Fruit fly (Drosophila melanogaster) whole organism, prepupa: ENCODE measurements around the gene CG45061.

ENCODE experiments used
- CG10631 ChIP-seq: fragments of 200-800 bp; sonication (Bioruptor generic); optimal IDR thresholded peaks from 2 replicates; lab custom pipeline; 2016; ENCODE audit warnings: missing biosample characterization, missing genetic modification characterization
- CG11762 ChIP-seq: fragments of 200-800 bp; sonication (Bioruptor generic); optimal IDR thresholded peaks from 3 replicates; lab custom pipeline; 2016; ENCODE audit warnings: missing biosample characterization, missing genetic modification characterization; ENCODE audit not compliant: insufficient read depth
- CG11902 ChIP-seq: fragments of 200-800 bp; sonication (Bioruptor generic); optimal IDR thresholded peaks from 3 replicates; lab custom pipeline; 2016; ENCODE audit warnings: missing biosample characterization, missing genetic modification characterization
- CG15336 ChIP-seq: fragments of 200-800 bp; sonication (Bioruptor generic); IDR thresholded peaks from 2 replicates; pipeline ENCODE4 v1.3.6; 2022; ENCODE audit warnings: missing biosample characterization, missing genetic modification characterization
- CG16779 ChIP-seq: fragments of 200-800 bp; sonication (Bioruptor generic); optimal IDR thresholded peaks from 3 replicates; lab custom pipeline; 2017; ENCODE audit warnings: missing biosample characterization, mild to moderate bottlenecking, missing genetic modification characterization
- CG3032 ChIP-seq: fragments of 200-800 bp; optimal IDR thresholded peaks from 2 replicates; lab custom pipeline; 2019; ENCODE audit warnings: missing biosample characterization, mild to moderate bottlenecking, missing genetic modification characterization, moderate library complexity
- CG31627 ChIP-seq: fragments of 200-800 bp; sonication (Bioruptor generic); optimal IDR thresholded peaks from 3 replicates; lab custom pipeline; 2016; ENCODE audit warnings: missing biosample characterization, missing genetic modification characterization
- CG4318 ChIP-seq: fragments of 200-800 bp; sonication (Bioruptor generic); optimal IDR thresholded peaks from 3 replicates; lab custom pipeline; 2017; ENCODE audit warnings: missing biosample characterization, mild to moderate bottlenecking, missing genetic modification characterization
- CG6163 ChIP-seq: fragments of 200-800 bp; sonication (Bioruptor generic); IDR thresholded peaks from 3 replicates; pipeline ENCODE4 v1.3.6; 2022; ENCODE audit warnings: missing biosample characterization, missing genetic modification characterization
- CG6276 ChIP-seq: fragments of 200-800 bp; sonication (Bioruptor generic); optimal IDR thresholded peaks from 2 replicates; lab custom pipeline; 2017; ENCODE audit warnings: missing biosample characterization, mild to moderate bottlenecking, missing genetic modification characterization
- CG6792 ChIP-seq: fragments of 200-800 bp; sonication (Bioruptor generic); optimal IDR thresholded peaks from 3 replicates; lab custom pipeline; 2016; ENCODE audit warnings: missing biosample characterization, missing genetic modification characterization
- CG6808 ChIP-seq: fragments of 200-800 bp; sonication (Bioruptor generic); optimal IDR thresholded peaks from 3 replicates; lab custom pipeline; 2017; ENCODE audit warnings: missing biosample characterization, missing genetic modification characterization, mild to moderate bottlenecking, moderate library complexity, missing genetic modification reagents
- CG6854 ChIP-seq: fragments of 200-800 bp; sonication (Bioruptor generic); optimal IDR thresholded peaks from 2 replicates; lab custom pipeline; 2017; ENCODE audit warnings: missing biosample characterization, mild to moderate bottlenecking, missing genetic modification characterization
- CG7368 ChIP-seq: fragments of 200-800 bp; sonication (Bioruptor generic); optimal IDR thresholded peaks from 3 replicates; lab custom pipeline; 2016; ENCODE audit warnings: missing biosample characterization, missing genetic modification characterization
- CG8319 ChIP-seq: fragments of 200-800 bp; sonication (Bioruptor generic); optimal IDR thresholded peaks from 3 replicates; lab custom pipeline; 2016; ENCODE audit warnings: missing biosample characterization, missing genetic modification characterization
- CG8632 ChIP-seq: fragments of 200-800 bp; sonication (Bioruptor generic); optimal IDR thresholded peaks from 3 replicates; lab custom pipeline; 2016; ENCODE audit warnings: missing biosample characterization, missing genetic modification characterization
- Eip75B ChIP-seq: fragments of 200-800 bp; sonication (Bioruptor generic); optimal IDR thresholded peaks from 3 replicates; lab custom pipeline; 2016; ENCODE audit warnings: missing biosample characterization, missing genetic modification characterization
- Eip78C ChIP-seq: fragments of 200-800 bp; sonication (Bioruptor generic); peaks from one replicate; lab custom pipeline; 2016; ENCODE audit warnings: missing biosample characterization, missing genetic modification characterization
- Eip93F ChIP-seq: fragments of 200-800 bp; sonication (Bioruptor generic); optimal IDR thresholded peaks from 2 replicates; lab custom pipeline; 2016; ENCODE audit warnings: missing biosample characterization, mild to moderate bottlenecking, missing genetic modification characterization
- Ets21C ChIP-seq: fragments of 200-800 bp; sonication (Bioruptor generic); optimal IDR thresholded peaks from 3 replicates; lab custom pipeline; 2016; ENCODE audit warnings: missing biosample characterization, missing genetic modification characterization
- Ets96B ChIP-seq: fragments of 200-800 bp; optimal IDR thresholded peaks from 2 replicates; lab custom pipeline; 2019; ENCODE audit warnings: missing biosample characterization, mild to moderate bottlenecking, missing genetic modification characterization, moderate library complexity
- Gug ChIP-seq: fragments of 200-800 bp; sonication (Bioruptor generic); IDR thresholded peaks from 2 replicates; pipeline ENCODE4 v1.3.6; 2022; ENCODE audit warnings: missing biosample characterization, missing genetic modification characterization
- Hr4 ChIP-seq: fragments of 200-800 bp; sonication (Bioruptor generic); optimal IDR thresholded peaks from 3 replicates; lab custom pipeline; 2016; ENCODE audit warnings: missing biosample characterization, missing genetic modification characterization
- Met ChIP-seq: fragments of 200-800 bp; sonication (Bioruptor generic); optimal IDR thresholded peaks from 3 replicates; lab custom pipeline; 2016; ENCODE audit warnings: missing biosample characterization, missing genetic modification characterization
- Sox14 ChIP-seq: fragments of 200-800 bp; sonication (Bioruptor generic); optimal IDR thresholded peaks from 3 replicates; lab custom pipeline; 2016; ENCODE audit warnings: missing biosample characterization, missing genetic modification characterization
- achi ChIP-seq: fragments of 200-800 bp; sonication (Bioruptor generic); optimal IDR thresholded peaks from 3 replicates; lab custom pipeline; 2016; ENCODE audit warnings: missing biosample characterization, missing genetic modification characterization
- cyc ChIP-seq: fragments of 200-800 bp; sonication (Bioruptor generic); optimal IDR thresholded peaks from 3 replicates; lab custom pipeline; 2016; ENCODE audit warnings: missing biosample characterization, missing genetic modification characterization
- dac ChIP-seq: fragments of 200-800 bp; sonication (Bioruptor generic); optimal IDR thresholded peaks from 2 replicates; lab custom pipeline; 2017; ENCODE audit warnings: missing biosample characterization, mild to moderate bottlenecking, missing genetic modification characterization
- dsx ChIP-seq: fragments of 200-800 bp; optimal IDR thresholded peaks from 3 replicates; lab custom pipeline; 2019; ENCODE audit warnings: missing biosample characterization, mild to moderate bottlenecking, missing genetic modification characterization, moderate library complexity; ENCODE audit not compliant: poor library complexity, severe bottlenecking
- eg ChIP-seq: fragments of 200-800 bp; sonication (Bioruptor generic); IDR thresholded peaks from 3 replicates; pipeline ENCODE4 v1.3.6; 2022; ENCODE audit warnings: missing biosample characterization, missing genetic modification characterization
- esn ChIP-seq: fragments of 200-800 bp; sonication (Bioruptor generic); optimal IDR thresholded peaks from 2 replicates; lab custom pipeline; 2016; ENCODE audit warnings: missing biosample characterization, mild to moderate bottlenecking, missing genetic modification characterization, moderate library complexity
- fd59A ChIP-seq: fragments of 200-800 bp; sonication (Bioruptor generic); optimal IDR thresholded peaks from 2 replicates; lab custom pipeline; 2017; ENCODE audit warnings: missing biosample characterization, mild to moderate bottlenecking, missing genetic modification characterization, missing genetic modification reagents
- fd85E ChIP-seq: fragments of 200-800 bp; sonication (Bioruptor generic); optimal IDR thresholded peaks from 3 replicates; lab custom pipeline; 2016; ENCODE audit warnings: missing biosample characterization, missing genetic modification characterization
- fkh ChIP-seq: fragments of 200-800 bp; sonication (Bioruptor generic); optimal IDR thresholded peaks from 3 replicates; lab custom pipeline; 2017; ENCODE audit warnings: missing biosample characterization, mild to moderate bottlenecking, missing genetic modification characterization, moderate library complexity
- net ChIP-seq: fragments of 200-800 bp; sonication (Bioruptor generic); optimal IDR thresholded peaks from 3 replicates; lab custom pipeline; 2016; ENCODE audit warnings: missing biosample characterization, missing genetic modification characterization
- salr ChIP-seq, 2 experiments: fragments of 200-800 bp; sonication (Bioruptor generic); optimal IDR thresholded peaks; 3 replicates each; lab custom pipeline; 2016 to 2018; ENCODE audit warnings: missing biosample characterization in 2 of 2, missing genetic modification characterization in 2 of 2, mild to moderate bottlenecking in 1 of 2
- spab ChIP-seq: fragments of 200-800 bp; sonication (Bioruptor generic); optimal IDR thresholded peaks from 2 replicates; lab custom pipeline; 2017; ENCODE audit warnings: missing biosample characterization, mild to moderate bottlenecking, missing genetic modification characterization, missing genetic modification reagents
- ss ChIP-seq, 2 experiments: fragments of 200-800 bp; sonication (Bioruptor generic); optimal IDR thresholded peaks; 2 replicates in 1 of 2; 3 replicates in 1 of 2; lab custom pipeline; 2017 to 2018; ENCODE audit warnings: mild to moderate bottlenecking in 2 of 2, missing biosample characterization in 2 of 2, missing genetic modification characterization in 2 of 2, moderate library complexity in 1 of 2
- svp ChIP-seq: fragments of 200-800 bp; sonication (Bioruptor generic); peaks from one replicate; lab custom pipeline; 2016; ENCODE audit warnings: missing biosample characterization, missing genetic modification characterization
- topi ChIP-seq: fragments of 200-800 bp; sonication (Bioruptor generic); optimal IDR thresholded peaks from 3 replicates; lab custom pipeline; 2016; ENCODE audit warnings: missing biosample characterization, missing genetic modification characterization
- vri ChIP-seq: fragments of 200-800 bp; sonication (Bioruptor generic); optimal IDR thresholded peaks from 3 replicates; lab custom pipeline; 2016; ENCODE audit warnings: missing biosample characterization, mild to moderate bottlenecking, missing genetic modification characterization

The CG45061 gene

DNA sequence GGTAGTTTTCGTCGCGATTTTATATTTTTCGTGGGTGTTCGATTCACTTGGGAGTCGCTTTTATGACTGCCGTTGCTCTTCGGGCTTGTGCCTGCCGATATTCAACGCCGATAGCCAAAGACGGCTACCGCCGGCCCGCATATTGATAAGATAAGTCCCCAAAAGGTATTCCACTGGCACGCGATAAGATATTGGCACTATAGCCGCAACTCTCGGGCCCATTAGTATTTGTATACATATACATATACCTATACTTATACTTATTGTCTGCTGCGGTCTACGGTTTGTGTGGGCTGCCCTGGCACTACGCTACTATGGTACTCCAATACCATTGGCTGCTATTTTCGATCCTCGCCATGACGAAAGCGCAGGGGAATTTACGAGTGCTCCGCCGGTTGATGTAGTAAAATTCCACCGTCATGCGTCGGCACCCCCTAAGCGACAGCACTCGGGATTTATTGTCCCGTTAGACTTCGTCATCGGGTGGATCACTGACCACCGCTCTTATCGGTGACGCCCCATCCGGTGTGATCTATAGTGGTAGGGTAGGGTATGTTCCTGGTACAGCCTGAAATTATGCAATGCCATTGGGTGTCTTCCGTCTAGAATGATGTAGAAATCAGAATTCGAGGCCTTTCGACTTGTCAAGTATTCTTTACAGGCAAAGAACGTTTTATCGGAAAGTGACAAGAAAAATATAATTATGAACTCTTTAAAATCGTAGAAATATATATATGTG is 2.8 kb downstream of the CG45061 start, which contains the start of gene CG45060:
Gene CG45060, minus strand, starts transcription at position 59 of the 739 bp plus-strand sequence.
- TF ChIP-seq Met (peak; percentile 2), svp (GFP tag; lab: Kevin White, UChicago) (peak; percentile 66), eg (GFP tag; lab: Robert Waterston, UW) (0 out of 3 replicates have a peak, but pooled peaks have one; percentile 12), salr (GFP tag; optimal IDR thresholded peaks at IDR 0.05; lab: Kevin White, UChicago) (no peak), vri (GFP tag; lab: Kevin White, UChicago) (peak; percentile 29)

DNA sequence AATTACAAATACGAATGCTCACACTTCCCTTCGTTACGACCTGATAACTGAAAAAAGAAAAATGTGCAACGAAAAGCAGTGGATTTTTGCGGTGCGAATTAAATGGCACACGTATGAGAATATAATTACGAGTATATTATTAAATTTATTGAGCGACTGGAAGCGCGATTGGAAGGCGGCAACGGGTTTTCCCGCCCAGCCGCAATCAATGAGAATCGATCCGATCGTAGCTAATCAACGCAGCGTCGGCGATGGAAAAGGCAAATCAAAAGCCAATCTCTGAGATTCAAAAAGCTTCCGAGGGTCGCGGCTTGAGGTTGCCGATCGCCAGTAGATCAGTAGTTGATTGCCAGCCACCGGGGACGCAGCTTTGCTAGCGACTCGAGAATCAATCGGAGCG is 6.6 kb downstream of the CG45061 start, which contains the start of gene Ser7:
Gene Ser7, plus strand, starts transcription at position 352 of the 400 bp plus-strand sequence.
- TF ChIP-seq svp (GFP tag; lab: Kevin White, UChicago) (peak; percentile 70), Sox14 (GFP tag; lab: Kevin White, UChicago) (peak; percentile 9), fd59A (no peak)

DNA sequence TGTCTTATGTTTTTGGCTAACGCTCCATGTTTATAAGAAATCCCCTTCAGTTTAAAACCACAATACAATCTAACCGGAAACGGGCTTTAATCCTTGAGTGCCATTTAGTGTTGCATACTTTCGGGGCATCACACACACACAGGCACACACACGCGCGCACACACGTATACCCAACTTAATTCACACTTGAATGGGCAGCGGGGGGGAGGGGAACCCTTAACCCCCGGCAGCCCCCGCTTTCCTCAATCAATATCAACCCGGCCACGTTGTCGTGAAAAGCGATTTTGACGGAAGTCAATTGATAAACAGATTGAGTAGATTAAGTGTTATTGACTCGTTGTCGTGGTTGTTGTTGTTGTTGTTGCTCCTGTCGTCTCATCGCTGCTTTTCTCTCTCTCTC is 24.0 kb downstream of the CG45061 start:
- no peak for TF ChIP-seq spab (GFP tag; lab: Kevin White, UChicago)
- TF ChIP-seq Ets21C (GFP tag; lab: Kevin White, UChicago) = no peak
- no peak for TF ChIP-seq CG31627
- TF ChIP-seq svp (GFP tag; lab: Kevin White, UChicago) = peak; percentile 73

DNA sequence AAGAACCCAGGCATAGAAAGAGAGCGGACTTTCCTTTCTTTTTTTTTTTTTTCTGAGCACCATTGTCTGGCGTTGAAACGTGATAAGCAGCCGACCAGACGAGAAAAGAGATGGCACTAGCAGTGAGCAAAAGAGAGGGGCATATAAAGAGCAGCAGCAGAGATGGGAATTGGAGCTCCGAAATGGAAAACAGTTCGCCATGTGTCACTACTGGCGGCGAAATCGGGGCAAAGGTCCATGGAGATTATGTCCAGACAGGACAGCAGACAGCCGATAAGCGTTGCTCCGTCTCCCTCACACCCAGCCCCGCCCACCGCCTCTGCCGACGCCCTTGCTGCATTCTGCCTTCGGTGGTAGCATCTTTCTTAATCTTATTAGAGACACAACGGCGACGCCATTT is 38.5 kb downstream of the CG45061 start:
- no peak for TF ChIP-seq Ets96B (tag; lab: Kevin White, UChicago)
- TF ChIP-seq svp (GFP tag; lab: Kevin White, UChicago) = peak; percentile 98
- peak in 1 of 2 experiments; percentile 5 for TF ChIP-seq ss (GFP tag; optimal IDR thresholded peaks at IDR 0.05; lab: Kevin White, UChicago)
- no peak for TF ChIP-seq Eip93F (GFP tag; lab: Kevin White, UChicago)

DNA sequence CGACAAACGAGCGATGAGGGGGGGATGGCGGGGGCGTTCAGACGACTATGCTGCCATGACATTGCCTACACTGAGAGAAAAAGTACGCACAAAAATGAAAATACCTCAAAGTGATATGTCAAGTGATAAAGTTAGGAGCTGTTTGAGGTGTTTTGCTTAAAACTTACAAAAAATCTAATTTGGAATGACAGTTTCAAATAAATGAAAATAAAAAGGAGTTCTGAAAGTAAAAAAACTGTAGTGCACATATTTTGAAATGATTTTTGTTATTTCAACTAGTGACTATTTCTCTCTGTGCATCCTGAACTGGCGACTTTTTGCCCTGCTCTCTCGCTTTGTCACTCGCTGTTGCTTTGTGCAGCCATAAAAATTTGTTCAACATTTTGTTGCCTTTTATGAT is 41.6 kb downstream of the CG45061 start:
- TF ChIP-seq fd85E (GFP tag; lab: Kevin White, UChicago) = no peak
- no peak for TF ChIP-seq fkh (GFP tag; lab: Kevin White, UChicago)
- TF ChIP-seq Hr4 (GFP tag; lab: Kevin White, UChicago) = peak; percentile 7
- TF ChIP-seq CG6854 (GFP tag; lab: Kevin White, UChicago) = no peak
- TF ChIP-seq CG6276 (GFP tag; lab: Kevin White, UChicago) = no peak
- TF ChIP-seq Eip93F (GFP tag; lab: Kevin White, UChicago) = no peak
- TF ChIP-seq CG8632 (GFP tag; lab: Kevin White, UChicago) = no peak
- peak; percentile 13 for TF ChIP-seq topi
- TF ChIP-seq CG11762 = no peak
- no peak for TF ChIP-seq CG6163 (GFP tag; lab: Robert Waterston, UW)
- no peak for TF ChIP-seq Eip75B (GFP tag; lab: Kevin White, UChicago)
- no peak for TF ChIP-seq dsx (GFP tag; lab: Kevin White, UChicago)
- TF ChIP-seq CG7368 = no peak
- no peak for TF ChIP-seq salr (GFP tag; optimal IDR thresholded peaks at IDR 0.05; lab: Kevin White, UChicago)
- no peak for TF ChIP-seq Ets21C (GFP tag; lab: Kevin White, UChicago)
- TF ChIP-seq CG15336 = peak; percentile 19; the same call in 1 of the 2 replicates
- TF ChIP-seq dac (GFP tag; lab: Kevin White, UChicago) = no peak
- TF ChIP-seq CG8319 (GFP tag; lab: Kevin White, UChicago) = no peak
- TF ChIP-seq achi (GFP tag; lab: Kevin White, UChicago) = peak; percentile 22
- no peak for TF ChIP-seq Sox14 (GFP tag; lab: Kevin White, UChicago)
- peak; percentile 34 for TF ChIP-seq Ets96B (tag; lab: Kevin White, UChicago)
- TF ChIP-seq cyc (GFP tag; lab: Kevin White, UChicago) = peak; percentile 17
- no peak for TF ChIP-seq CG11902 (GFP tag; lab: Kevin White, UChicago)
- no peak for TF ChIP-seq eg (GFP tag; lab: Robert Waterston, UW)
- TF ChIP-seq CG6792 (GFP tag; lab: Kevin White, UChicago) = no peak
- no peak for TF ChIP-seq CG16779 (tag; lab: Kevin White, UChicago)
- peak; percentile 14 for TF ChIP-seq CG10631 (GFP tag; lab: Kevin White, UChicago)
- TF ChIP-seq spab (GFP tag; lab: Kevin White, UChicago) = no peak
- peak; percentile 82 for TF ChIP-seq svp (GFP tag; lab: Kevin White, UChicago)
- TF ChIP-seq CG4318 = peak; percentile 22
- TF ChIP-seq net (GFP tag; lab: Kevin White, UChicago) = no peak
- TF ChIP-seq esn (GFP tag; lab: Kevin White, UChicago) = no peak
- no peak for TF ChIP-seq Gug (GFP tag; lab: Robert Waterston, UW)
- TF ChIP-seq Eip78C (GFP tag; lab: Kevin White, UChicago) = peak; percentile 36
- TF ChIP-seq CG6808 (GFP tag; lab: Kevin White, UChicago) = peak; percentile 14
- no peak for TF ChIP-seq CG3032 (tag; lab: Kevin White, UChicago)
